Fruit fly (Drosophila melanogaster) whole organism, pupa: ENCODE measurements around the gene Mis12.

ENCODE experiments used
- CG32121 ChIP-seq: fragments of 200-800 bp; sonication (Bioruptor generic); IDR thresholded peaks from 2 replicates; pipeline ENCODE4 v1.3.6; 2022; ENCODE audit warnings: missing biosample characterization, missing genetic modification characterization
- D1 ChIP-seq: fragments of 200-800 bp; sonication (Bioruptor generic); optimal IDR thresholded peaks from 2 replicates; lab custom pipeline; 2018; ENCODE audit warnings: missing biosample characterization, mild to moderate bottlenecking, missing genetic modification characterization, moderate library complexity
- EcR ChIP-seq: fragments of 200-800 bp; sonication (Bioruptor generic); optimal IDR thresholded peaks from 3 replicates; lab custom pipeline; 2019; ENCODE audit warnings: missing biosample characterization, missing genetic modification characterization, mild to moderate bottlenecking, moderate library complexity, missing genetic modification reagents
- rn ChIP-seq: fragments of 200-800 bp; sonication (Bioruptor generic); IDR thresholded peaks from 2 replicates; pipeline ENCODE4 v1.3.6; 2022; ENCODE audit warnings: missing biosample characterization, missing genetic modification characterization

dm6 chr3L:6925843-6926242 is 43.0 kb downstream of the Mis12 start:
- TF ChIP-seq rn (GFP tag; lab: Robert Waterston, UW) (no peak), EcR (GFP tag; lab: Kevin White, UChicago) (no peak), D1 (tag; lab: Kevin White, UChicago) (no peak), CG32121 (GFP tag; lab: Robert Waterston, UW) (no peak)
